Fruit fly (Drosophila melanogaster): ENCODE results near the gene srp.

dm6 chr3R:15950843-15951242 is 35.1 kb upstream of the srp start, which contains the start of the genes CG31088 and CG46383:
- TF ChIP-seq psq (optimal IDR thresholded peaks at IDR 0.05) (no peak), Myc (optimal IDR thresholded peaks at IDR 0.05) (no peak), ttk (optimal IDR thresholded peaks at IDR 0.05) (no peak), Sin3A (optimal IDR thresholded peaks at IDR 0.05) (no peak), insv (optimal IDR thresholded peaks at IDR 0.05) (no peak), h (optimal IDR thresholded peaks at IDR 0.05) (no peak)

Measured in Kc167 (cell line).